Worm (Caenorhabditis elegans) whole organism, late embryonic: Measurements from ENCODE around the gene F44D12.16.

Experiments used
- F13H6.1 ChIP-seq: sonication (generic microtip); optimal IDR thresholded peaks from 2 replicates; lab custom pipeline; 2016; ENCODE audit warnings: missing genetic modification characterization, missing compliant biosample characterization
- ceh-19 ChIP-seq: fragments of 200-800 bp; sonication (Bioruptor generic); optimal IDR thresholded peaks from 2 replicates; lab custom pipeline; 2018; ENCODE audit warnings: mild to moderate bottlenecking, missing genetic modification characterization, missing compliant biosample characterization
- ceh-31 ChIP-seq: sonication (generic microtip); optimal IDR thresholded peaks from 2 replicates; lab custom pipeline; 2016; ENCODE audit warnings: missing genetic modification characterization, missing compliant biosample characterization
- dmd-4 ChIP-seq: sonication (generic microtip); optimal IDR thresholded peaks from 2 replicates; lab custom pipeline; 2016; ENCODE audit warnings: borderline replicate concordance, missing genetic modification characterization, missing compliant biosample characterization
- dve-1 ChIP-seq: sonication (generic microtip); optimal IDR thresholded peaks from 2 replicates; lab custom pipeline; 2017; ENCODE audit warnings: antibody characterized with exemption, mild to moderate bottlenecking, missing genetic modification characterization, missing compliant biosample characterization
- elt-2 ChIP-seq: sonication (generic microtip); optimal IDR thresholded peaks from 2 replicates; lab custom pipeline; 2016; ENCODE audit warnings: missing genetic modification reagents, missing genetic modification characterization, missing compliant biosample characterization
- ets-4 ChIP-seq: sonication (generic microtip); optimal IDR thresholded peaks from 2 replicates; lab custom pipeline; 2016; ENCODE audit warnings: missing genetic modification characterization, missing compliant biosample characterization
- fkh-10 ChIP-seq: fragments of 150-350 bp; optimal IDR thresholded peaks from 2 replicates; lab custom pipeline; 2014; ENCODE audit warnings: missing biosample characterization, missing genetic modification reagents, missing genetic modification characterization
- hlh-15 ChIP-seq: sonication (generic microtip); optimal IDR thresholded peaks from 2 replicates; lab custom pipeline; 2016; ENCODE audit warnings: missing genetic modification characterization, missing compliant biosample characterization
- lim-6 ChIP-seq: sonication (generic microtip); optimal IDR thresholded peaks from 2 replicates; lab custom pipeline; 2016; ENCODE audit warnings: missing genetic modification characterization, missing compliant biosample characterization
- pax-1 ChIP-seq: fragments of 150-350 bp; optimal IDR thresholded peaks from 2 replicates; lab custom pipeline; 2014; ENCODE audit warnings: missing biosample characterization, missing genetic modification characterization
- pha-4 ChIP-seq: fragments of 150-350 bp; optimal IDR thresholded peaks from 2 replicates; lab custom pipeline; 2018; ENCODE audit warnings: missing biosample characterization, missing genetic modification reagents, missing genetic modification characterization
- tbx-2 ChIP-seq: sonication (generic microtip); optimal IDR thresholded peaks from 2 replicates; lab custom pipeline; 2016; ENCODE audit warnings: missing genetic modification characterization, missing compliant biosample characterization

DNA sequence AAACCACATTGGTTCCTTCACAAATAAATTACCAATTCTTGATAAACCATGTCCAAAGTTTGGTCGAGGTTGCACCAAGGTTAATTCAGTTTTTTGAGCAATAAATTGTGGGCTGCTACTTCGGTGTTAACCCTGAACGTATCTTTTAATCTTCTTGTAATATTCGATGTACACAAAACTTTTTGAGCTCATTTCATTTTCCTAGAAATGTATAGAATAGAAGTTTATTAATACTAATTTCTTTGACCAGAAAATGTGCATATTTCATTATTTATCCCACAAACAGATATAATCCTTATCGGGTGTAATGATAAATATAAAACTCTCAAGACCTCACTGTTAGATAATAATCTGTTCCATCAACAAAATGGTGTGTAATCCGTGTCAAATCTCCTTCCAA, 35.1 kb downstream of the F44D12.16 start:
- no peak for TF ChIP-seq F13H6.1 (tag; lab: Kevin White, UChicago)
- no peak for TF ChIP-seq fkh-10 (GFP tag; lab: Kevin White, UChicago)
- no peak for TF ChIP-seq ceh-31
- no peak for TF ChIP-seq ets-4 (tag; lab: Kevin White, UChicago)
- no peak for TF ChIP-seq tbx-2
- TF ChIP-seq elt-2 (tag; lab: Kevin White, UChicago): no peak
- TF ChIP-seq hlh-15: no peak
- no peak for TF ChIP-seq pax-1 (tag; lab: Kevin White, UChicago)
- no peak for TF ChIP-seq dmd-4 (tag; lab: Kevin White, UChicago)
- no peak for TF ChIP-seq pha-4 (tag; lab: Kevin White, UChicago)
- TF ChIP-seq lim-6 (tag; lab: Kevin White, UChicago): no peak
- TF ChIP-seq dve-1: no peak
- no peak for TF ChIP-seq ceh-19
